Worm (Caenorhabditis elegans) whole organism, mixed stage, embryonic: Measurements from ENCODE around the gene atg-16.2.

ENCODE experiments used
- M03D4.4 ChIP-seq: sonication (generic microtip); optimal IDR thresholded peaks from 2 replicates; lab custom pipeline; 2017; ENCODE audit warnings: mild to moderate bottlenecking, missing genetic modification characterization, missing compliant biosample characterization
- bed-3 ChIP-seq: fragments of 200-800 bp; sonication (Bioruptor generic); optimal IDR thresholded peaks from 3 replicates; lab custom pipeline; 2018; ENCODE audit warnings: mild to moderate bottlenecking, missing genetic modification characterization, moderate library complexity, missing compliant biosample characterization
- blmp-1 ChIP-seq: fragments of 150-350 bp; optimal IDR thresholded peaks from 2 replicates; lab custom pipeline; 2014; ENCODE audit warnings: missing biosample characterization, missing genetic modification characterization
- ceh-39 ChIP-seq: fragments of 150-350 bp; optimal IDR thresholded peaks from 2 replicates; lab custom pipeline; 2014; ENCODE audit warnings: missing biosample characterization, missing genetic modification characterization
- ceh-43 ChIP-seq: fragments of 200-800 bp; sonication (Bioruptor generic); optimal IDR thresholded peaks from 2 replicates; lab custom pipeline; 2018; ENCODE audit warnings: mild to moderate bottlenecking, missing genetic modification characterization, moderate library complexity, missing compliant biosample characterization
- ceh-83 ChIP-seq: fragments of 200-800 bp; sonication (Bioruptor generic); optimal IDR thresholded peaks from 2 replicates; lab custom pipeline; 2018; ENCODE audit warnings: mild to moderate bottlenecking, missing genetic modification characterization, missing compliant biosample characterization
- ces-1 ChIP-seq: fragments of 150-350 bp; optimal IDR thresholded peaks from 2 replicates; lab custom pipeline; 2014; ENCODE audit warnings: missing biosample characterization, missing genetic modification reagents, missing genetic modification characterization
- cnd-1 ChIP-seq: fragments of 200-800 bp; sonication (Bioruptor generic); optimal IDR thresholded peaks from 2 replicates; lab custom pipeline; 2018; ENCODE audit warnings: mild to moderate bottlenecking, missing genetic modification characterization, missing compliant biosample characterization
- drap-1 ChIP-seq: fragments of 200-800 bp; sonication (Bioruptor generic); optimal IDR thresholded peaks from 3 replicates; lab custom pipeline; 2018; ENCODE audit warnings: mild to moderate bottlenecking, missing genetic modification characterization, missing compliant biosample characterization
- elt-1 ChIP-seq: sonication (generic microtip); optimal IDR thresholded peaks from 2 replicates; lab custom pipeline; 2017; ENCODE audit warnings: missing genetic modification characterization, mild to moderate bottlenecking, missing compliant biosample characterization, antibody characterized with exemption, moderate library complexity, borderline replicate concordance; ENCODE audit not compliant: insufficient read depth
- elt-3 ChIP-seq: fragments of 150-350 bp; optimal IDR thresholded peaks from 2 replicates; lab custom pipeline; 2014; ENCODE audit warnings: missing biosample characterization, missing genetic modification characterization
- flh-1 ChIP-seq: fragments of 200-800 bp; sonication (Bioruptor generic); optimal IDR thresholded peaks from 2 replicates; lab custom pipeline; 2018; ENCODE audit warnings: mild to moderate bottlenecking, missing genetic modification characterization, moderate library complexity, missing compliant biosample characterization
- hlh-1 ChIP-seq: fragments of 150-350 bp; optimal IDR thresholded peaks from 2 replicates; lab custom pipeline; 2014; ENCODE audit warnings: missing biosample characterization, missing genetic modification reagents, missing genetic modification characterization
- lin-13 ChIP-seq: fragments of 150-350 bp; optimal IDR thresholded peaks from 2 replicates; lab custom pipeline; 2014; ENCODE audit warnings: missing biosample characterization, missing genetic modification characterization
- lin-32 ChIP-seq: fragments of 200-800 bp; sonication (Bioruptor generic); optimal IDR thresholded peaks from 2 replicates; lab custom pipeline; 2018; ENCODE audit warnings: mild to moderate bottlenecking, missing genetic modification characterization, missing compliant biosample characterization
- lsy-2 ChIP-seq: fragments of 150-350 bp; optimal IDR thresholded peaks from 2 replicates; lab custom pipeline; 2014; ENCODE audit warnings: missing biosample characterization, missing genetic modification characterization
- mab-5 ChIP-seq: fragments of 150-350 bp; optimal IDR thresholded peaks from 2 replicates; lab custom pipeline; 2014; ENCODE audit warnings: missing biosample characterization, missing genetic modification characterization
- mep-1 ChIP-seq: fragments of 150-350 bp; optimal IDR thresholded peaks from 2 replicates; lab custom pipeline; 2017; ENCODE audit warnings: missing biosample characterization, missing genetic modification reagents, missing genetic modification characterization, inconsistent platforms
- mls-2 ChIP-seq: sonication (generic microtip); optimal IDR thresholded peaks from 2 replicates; lab custom pipeline; 2016; ENCODE audit warnings: mild to moderate bottlenecking, missing genetic modification characterization, moderate library complexity, missing compliant biosample characterization
- nhr-12 ChIP-seq: fragments of 150-350 bp; optimal IDR thresholded peaks from 2 replicates; lab custom pipeline; 2014; ENCODE audit warnings: missing biosample characterization, missing genetic modification characterization
- nhr-2 ChIP-seq: fragments of 150-350 bp; optimal IDR thresholded peaks from 2 replicates; lab custom pipeline; 2014; ENCODE audit warnings: missing biosample characterization, missing genetic modification characterization
- nhr-237 ChIP-seq: fragments of 150-350 bp; optimal IDR thresholded peaks from 2 replicates; lab custom pipeline; 2014; ENCODE audit warnings: missing biosample characterization, missing genetic modification characterization
- nhr-28 ChIP-seq: fragments of 150-350 bp; optimal IDR thresholded peaks from 2 replicates; lab custom pipeline; 2014; ENCODE audit warnings: missing biosample characterization, missing genetic modification characterization
- nhr-76 ChIP-seq: sonication (generic microtip); optimal IDR thresholded peaks from 2 replicates; lab custom pipeline; 2017; ENCODE audit warnings: missing biosample characterization, missing genetic modification characterization
- pha-4 ChIP-seq: fragments of 150-350 bp; optimal IDR thresholded peaks from 2 replicates; lab custom pipeline; 2018; ENCODE audit warnings: missing biosample characterization, missing genetic modification reagents, missing genetic modification characterization
- sem-2 ChIP-seq: fragments of 200-800 bp; sonication (Bioruptor generic); optimal IDR thresholded peaks from 2 replicates; lab custom pipeline; 2018; ENCODE audit warnings: mild to moderate bottlenecking, missing genetic modification characterization, missing compliant biosample characterization
- snpc-4 ChIP-seq: fragments of 150-350 bp; optimal IDR thresholded peaks from 2 replicates; lab custom pipeline; 2014; ENCODE audit warnings: missing biosample characterization, missing genetic modification characterization
- sptf-1 ChIP-seq: sonication (generic microtip); optimal IDR thresholded peaks from 2 replicates; lab custom pipeline; 2017; ENCODE audit warnings: mild to moderate bottlenecking, missing genetic modification characterization, moderate library complexity, missing compliant biosample characterization
- tbx-8 ChIP-seq: fragments of 200-800 bp; sonication (Bioruptor generic); optimal IDR thresholded peaks from 2 replicates; lab custom pipeline; 2018; ENCODE audit warnings: mild to moderate bottlenecking, missing genetic modification characterization, moderate library complexity, missing compliant biosample characterization
- unc-120 ChIP-seq: sonication (generic microtip); optimal IDR thresholded peaks from 2 replicates; lab custom pipeline; 2017; ENCODE audit warnings: missing genetic modification characterization, missing compliant biosample characterization; ENCODE audit not compliant: poor library complexity, severe bottlenecking
- unc-39 ChIP-seq: fragments of 150-350 bp; optimal IDR thresholded peaks from 2 replicates; lab custom pipeline; 2014; ENCODE audit warnings: missing biosample characterization, missing genetic modification characterization
- unc-62 ChIP-seq: fragments of 150-350 bp; optimal IDR thresholded peaks from 2 replicates; lab custom pipeline; 2014; ENCODE audit warnings: missing biosample characterization, missing genetic modification reagents, missing genetic modification characterization
- zip-8 ChIP-seq: fragments of 150-350 bp; optimal IDR thresholded peaks from 2 replicates; lab custom pipeline; 2014; ENCODE audit warnings: missing biosample characterization, missing genetic modification characterization
- ztf-11 ChIP-seq: fragments of 150-350 bp; optimal IDR thresholded peaks from 2 replicates; lab custom pipeline; 2014; ENCODE audit warnings: missing biosample characterization, missing genetic modification characterization

The atg-16.2 gene

ce11 chrII:6453341-6453806 is at the start of gene atg-16.2:
atg-16.2 (minus strand) TSS chrII:6453391.
- TF ChIP-seq cnd-1 (no peak), ceh-83 (GFP tag; lab: Kevin White, UChicago) (no peak), lsy-2 (peak; percentile 2), snpc-4 (no peak), mep-1 (tag; lab: Kevin White, UChicago) (peak; percentile 72), hlh-1 (peak; percentile 60), ztf-11 (tag; lab: Kevin White, UChicago) (no peak), unc-39 (no peak), nhr-237 (tag; lab: Kevin White, UChicago) (peak; percentile 38), nhr-2 (tag; lab: Kevin White, UChicago) (no peak), ces-1 (GFP tag; lab: Kevin White, UChicago) (peak; percentile 90), lin-13 (tag; lab: Kevin White, UChicago) (peak; percentile 59), lin-32 (GFP tag; lab: Kevin White, UChicago) (no peak), blmp-1 (no peak), elt-1 (tag; lab: Kevin White, UChicago) (no peak), ceh-43 (GFP tag; lab: Kevin White, UChicago) (no peak), drap-1 (GFP tag; lab: Kevin White, UChicago) (no peak), sem-2 (GFP tag; lab: Kevin White, UChicago) (no peak), M03D4.4 (no peak), flh-1 (no peak), elt-3 (tag; lab: Kevin White, UChicago) (no peak), zip-8 (tag; lab: Kevin White, UChicago) (no peak), unc-120 (peak; percentile 31), tbx-8 (no peak), nhr-28 (no peak), ceh-39 (tag; lab: Kevin White, UChicago) (peak; percentile 43), bed-3 (GFP tag; lab: Kevin White, UChicago) (no peak), pha-4 (peak; percentile 40), mls-2 (tag; lab: Kevin White, UChicago) (peak; percentile 19), sptf-1 (tag; lab: Kevin White, UChicago) (no peak)

- TF ChIP-seq nhr-28 = no peak
- no peak for TF ChIP-seq lin-32 (GFP tag; lab: Kevin White, UChicago)
- no peak for TF ChIP-seq mep-1 (tag; lab: Kevin White, UChicago)
- TF ChIP-seq ceh-83 (GFP tag; lab: Kevin White, UChicago) = no peak
- TF ChIP-seq tbx-8 = no peak
- no peak for TF ChIP-seq hlh-1
- no peak for TF ChIP-seq unc-62 (GFP tag; lab: Kevin White, UChicago)
- TF ChIP-seq sptf-1 (tag; lab: Kevin White, UChicago) = no peak
- no peak for TF ChIP-seq unc-120
- no peak for TF ChIP-seq ceh-39 (tag; lab: Kevin White, UChicago)
These were observed 49.6 kb upstream of the atg-16.2 start, which contains the start of gene R05G9.1 for ce11 chrII:6502826-6503225. R05G9.1 (plus strand) TSS chrII:6503168.

- TF ChIP-seq elt-1 (tag; lab: Kevin White, UChicago) (no peak), mep-1 (tag; lab: Kevin White, UChicago) (no peak), nhr-76 (tag; lab: Kevin White, UChicago) (no peak), nhr-2 (tag; lab: Kevin White, UChicago) (no peak), pha-4 (no peak), ceh-39 (tag; lab: Kevin White, UChicago) (no peak), unc-120 (no peak), drap-1 (GFP tag; lab: Kevin White, UChicago) (no peak), ceh-43 (GFP tag; lab: Kevin White, UChicago) (no peak), M03D4.4 (no peak), nhr-237 (tag; lab: Kevin White, UChicago) (no peak), bed-3 (GFP tag; lab: Kevin White, UChicago) (no peak), lin-32 (GFP tag; lab: Kevin White, UChicago) (no peak), elt-3 (tag; lab: Kevin White, UChicago) (no peak)
These were observed 48.2 kb upstream of the atg-16.2 start, which contains the start of gene R05G9.3 for ce11 chrII:6501420-6501819. R05G9.3 (minus strand) TSS chrII:6501520.

- TF ChIP-seq cnd-1 (no peak), lin-13 (tag; lab: Kevin White, UChicago) (no peak), sptf-1 (tag; lab: Kevin White, UChicago) (no peak), mab-5 (tag; lab: Kevin White, UChicago) (no peak), ceh-83 (GFP tag; lab: Kevin White, UChicago) (no peak), unc-39 (no peak), hlh-1 (no peak), nhr-2 (tag; lab: Kevin White, UChicago) (no peak), ces-1 (GFP tag; lab: Kevin White, UChicago) (no peak), elt-1 (tag; lab: Kevin White, UChicago) (no peak), blmp-1 (no peak), nhr-12 (tag; lab: Kevin White, UChicago) (no peak), sem-2 (GFP tag; lab: Kevin White, UChicago) (no peak), pha-4 (no peak)
These were observed 47.0 kb upstream of the atg-16.2 start, which contains the start of gene R05G9.5 for ce11 chrII:6500161-6500560. R05G9.5 (minus strand) TSS chrII:6500261.
